Worm (Caenorhabditis elegans) whole organism, mixed stage, embryonic: Measurements from ENCODE around the gene nhr-286.
"Not testable (repeated sequence)": the region's sequence is repeated elsewhere in the genome, so short reads cannot be mapped to it uniquely, and the experiment has no call there.

Source experiments
- M03D4.4 ChIP-seq: sonication (generic microtip); optimal IDR thresholded peaks from 2 replicates; lab custom pipeline; 2017; ENCODE audit warnings: mild to moderate bottlenecking, missing genetic modification characterization, missing compliant biosample characterization
- bed-3 ChIP-seq: fragments of 200-800 bp; sonication (Bioruptor generic); optimal IDR thresholded peaks from 3 replicates; lab custom pipeline; 2018; ENCODE audit warnings: mild to moderate bottlenecking, missing genetic modification characterization, moderate library complexity, missing compliant biosample characterization
- blmp-1 ChIP-seq: fragments of 150-350 bp; optimal IDR thresholded peaks from 2 replicates; lab custom pipeline; 2014; ENCODE audit warnings: missing biosample characterization, missing genetic modification characterization
- ceh-39 ChIP-seq: fragments of 150-350 bp; optimal IDR thresholded peaks from 2 replicates; lab custom pipeline; 2014; ENCODE audit warnings: missing biosample characterization, missing genetic modification characterization
- ceh-43 ChIP-seq: fragments of 200-800 bp; sonication (Bioruptor generic); optimal IDR thresholded peaks from 2 replicates; lab custom pipeline; 2018; ENCODE audit warnings: mild to moderate bottlenecking, missing genetic modification characterization, moderate library complexity, missing compliant biosample characterization
- ceh-83 ChIP-seq: fragments of 200-800 bp; sonication (Bioruptor generic); optimal IDR thresholded peaks from 2 replicates; lab custom pipeline; 2018; ENCODE audit warnings: mild to moderate bottlenecking, missing genetic modification characterization, missing compliant biosample characterization
- ces-1 ChIP-seq: fragments of 150-350 bp; optimal IDR thresholded peaks from 2 replicates; lab custom pipeline; 2014; ENCODE audit warnings: missing biosample characterization, missing genetic modification reagents, missing genetic modification characterization
- cnd-1 ChIP-seq: fragments of 200-800 bp; sonication (Bioruptor generic); optimal IDR thresholded peaks from 2 replicates; lab custom pipeline; 2018; ENCODE audit warnings: mild to moderate bottlenecking, missing genetic modification characterization, missing compliant biosample characterization
- drap-1 ChIP-seq: fragments of 200-800 bp; sonication (Bioruptor generic); optimal IDR thresholded peaks from 3 replicates; lab custom pipeline; 2018; ENCODE audit warnings: mild to moderate bottlenecking, missing genetic modification characterization, missing compliant biosample characterization
- elt-1 ChIP-seq: sonication (generic microtip); optimal IDR thresholded peaks from 2 replicates; lab custom pipeline; 2017; ENCODE audit warnings: missing genetic modification characterization, mild to moderate bottlenecking, missing compliant biosample characterization, antibody characterized with exemption, moderate library complexity, borderline replicate concordance; ENCODE audit not compliant: insufficient read depth
- elt-3 ChIP-seq: fragments of 150-350 bp; optimal IDR thresholded peaks from 2 replicates; lab custom pipeline; 2014; ENCODE audit warnings: missing biosample characterization, missing genetic modification characterization
- flh-1 ChIP-seq: fragments of 200-800 bp; sonication (Bioruptor generic); optimal IDR thresholded peaks from 2 replicates; lab custom pipeline; 2018; ENCODE audit warnings: mild to moderate bottlenecking, missing genetic modification characterization, moderate library complexity, missing compliant biosample characterization
- ham-2 ChIP-seq: fragments of 200-800 bp; sonication (Bioruptor generic); optimal IDR thresholded peaks from 2 replicates; lab custom pipeline; 2018; ENCODE audit warnings: mild to moderate bottlenecking, missing genetic modification characterization, missing compliant biosample characterization
- hlh-1 ChIP-seq: fragments of 150-350 bp; optimal IDR thresholded peaks from 2 replicates; lab custom pipeline; 2014; ENCODE audit warnings: missing biosample characterization, missing genetic modification reagents, missing genetic modification characterization
- lin-13 ChIP-seq: fragments of 150-350 bp; optimal IDR thresholded peaks from 2 replicates; lab custom pipeline; 2014; ENCODE audit warnings: missing biosample characterization, missing genetic modification characterization
- lin-32 ChIP-seq: fragments of 200-800 bp; sonication (Bioruptor generic); optimal IDR thresholded peaks from 2 replicates; lab custom pipeline; 2018; ENCODE audit warnings: mild to moderate bottlenecking, missing genetic modification characterization, missing compliant biosample characterization
- lsy-2 ChIP-seq: fragments of 150-350 bp; optimal IDR thresholded peaks from 2 replicates; lab custom pipeline; 2014; ENCODE audit warnings: missing biosample characterization, missing genetic modification characterization
- mab-5 ChIP-seq: fragments of 150-350 bp; optimal IDR thresholded peaks from 2 replicates; lab custom pipeline; 2014; ENCODE audit warnings: missing biosample characterization, missing genetic modification characterization
- mep-1 ChIP-seq: fragments of 150-350 bp; optimal IDR thresholded peaks from 2 replicates; lab custom pipeline; 2017; ENCODE audit warnings: missing biosample characterization, missing genetic modification reagents, missing genetic modification characterization, inconsistent platforms
- mls-2 ChIP-seq: sonication (generic microtip); optimal IDR thresholded peaks from 2 replicates; lab custom pipeline; 2016; ENCODE audit warnings: mild to moderate bottlenecking, missing genetic modification characterization, moderate library complexity, missing compliant biosample characterization
- nhr-12 ChIP-seq: fragments of 150-350 bp; optimal IDR thresholded peaks from 2 replicates; lab custom pipeline; 2014; ENCODE audit warnings: missing biosample characterization, missing genetic modification characterization
- nhr-2 ChIP-seq: fragments of 150-350 bp; optimal IDR thresholded peaks from 2 replicates; lab custom pipeline; 2014; ENCODE audit warnings: missing biosample characterization, missing genetic modification characterization
- nhr-237 ChIP-seq: fragments of 150-350 bp; optimal IDR thresholded peaks from 2 replicates; lab custom pipeline; 2014; ENCODE audit warnings: missing biosample characterization, missing genetic modification characterization
- nhr-28 ChIP-seq: fragments of 150-350 bp; optimal IDR thresholded peaks from 2 replicates; lab custom pipeline; 2014; ENCODE audit warnings: missing biosample characterization, missing genetic modification characterization
- nhr-76 ChIP-seq: sonication (generic microtip); optimal IDR thresholded peaks from 2 replicates; lab custom pipeline; 2017; ENCODE audit warnings: missing biosample characterization, missing genetic modification characterization
- pha-4 ChIP-seq: fragments of 150-350 bp; optimal IDR thresholded peaks from 2 replicates; lab custom pipeline; 2018; ENCODE audit warnings: missing biosample characterization, missing genetic modification reagents, missing genetic modification characterization
- sem-2 ChIP-seq: fragments of 200-800 bp; sonication (Bioruptor generic); optimal IDR thresholded peaks from 2 replicates; lab custom pipeline; 2018; ENCODE audit warnings: mild to moderate bottlenecking, missing genetic modification characterization, missing compliant biosample characterization
- snpc-4 ChIP-seq: fragments of 150-350 bp; optimal IDR thresholded peaks from 2 replicates; lab custom pipeline; 2014; ENCODE audit warnings: missing biosample characterization, missing genetic modification characterization
- tbx-8 ChIP-seq: fragments of 200-800 bp; sonication (Bioruptor generic); optimal IDR thresholded peaks from 2 replicates; lab custom pipeline; 2018; ENCODE audit warnings: mild to moderate bottlenecking, missing genetic modification characterization, moderate library complexity, missing compliant biosample characterization
- unc-120 ChIP-seq: sonication (generic microtip); optimal IDR thresholded peaks from 2 replicates; lab custom pipeline; 2017; ENCODE audit warnings: missing genetic modification characterization, missing compliant biosample characterization; ENCODE audit not compliant: poor library complexity, severe bottlenecking
- unc-39 ChIP-seq: fragments of 150-350 bp; optimal IDR thresholded peaks from 2 replicates; lab custom pipeline; 2014; ENCODE audit warnings: missing biosample characterization, missing genetic modification characterization
- unc-62 ChIP-seq: fragments of 150-350 bp; optimal IDR thresholded peaks from 2 replicates; lab custom pipeline; 2014; ENCODE audit warnings: missing biosample characterization, missing genetic modification reagents, missing genetic modification characterization
- zip-8 ChIP-seq: fragments of 150-350 bp; optimal IDR thresholded peaks from 2 replicates; lab custom pipeline; 2014; ENCODE audit warnings: missing biosample characterization, missing genetic modification characterization
- ztf-11 ChIP-seq: fragments of 150-350 bp; optimal IDR thresholded peaks from 2 replicates; lab custom pipeline; 2014; ENCODE audit warnings: missing biosample characterization, missing genetic modification characterization

The nhr-286 gene

DNA sequence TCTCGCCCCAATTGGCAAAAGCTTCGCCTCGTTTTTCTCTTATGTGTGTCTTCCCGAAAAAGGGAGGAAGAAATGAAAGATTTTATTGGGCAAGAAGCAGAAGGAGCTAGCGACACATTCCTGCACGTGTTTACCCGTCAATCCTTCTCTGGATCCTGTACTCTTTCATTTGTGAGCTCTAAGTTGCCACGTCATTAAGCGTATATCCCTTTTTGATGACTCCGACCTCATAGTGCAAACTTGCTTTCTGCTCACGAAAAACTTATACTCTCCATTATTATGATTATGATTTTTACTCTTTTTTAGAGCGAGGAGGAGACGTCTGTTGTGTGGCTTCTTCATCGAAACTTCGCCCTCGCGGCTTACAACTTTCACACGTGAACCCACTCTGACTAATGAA lies 19.1 kb downstream of the nhr-286 start, which contains the start of gene F27B10.1:
F27B10.1 (plus strand) TSS at position 301 of the 400 bp plus-strand sequence.
- TF ChIP-seq mls-2 (tag; lab: Kevin White, UChicago) = no peak
- no peak for TF ChIP-seq unc-39 (tag; lab: Kevin White, UChicago)
- no peak for TF ChIP-seq flh-1
- no peak for TF ChIP-seq mab-5 (tag; lab: Kevin White, UChicago)
- TF ChIP-seq unc-62 = no peak
- TF ChIP-seq nhr-76 = no peak

DNA sequence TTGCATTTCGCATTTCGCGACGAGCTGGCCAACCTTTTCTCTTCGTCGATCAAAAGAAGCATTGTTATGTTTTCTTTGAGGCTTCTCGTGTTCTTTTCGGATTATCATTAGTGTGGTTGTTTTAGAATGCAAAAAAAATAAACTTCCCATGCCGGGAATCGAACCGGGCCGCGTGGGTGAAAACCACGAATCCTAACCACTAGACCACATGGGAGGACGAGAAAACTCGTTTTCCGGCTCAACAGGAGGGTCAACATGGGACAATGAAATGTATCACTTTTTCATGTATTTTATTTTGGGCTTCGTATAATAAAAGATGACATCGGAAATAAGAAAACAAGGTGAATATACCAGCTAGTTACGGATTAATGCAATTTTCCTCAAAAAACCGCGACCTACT lies 21.8 kb downstream of the nhr-286 start:
- TF ChIP-seq mep-1 (tag; lab: Kevin White, UChicago) (no peak), lin-13 (tag; lab: Kevin White, UChicago) (no peak), elt-1 (no peak), mls-2 (tag; lab: Kevin White, UChicago) (no peak), nhr-2 (tag; lab: Kevin White, UChicago) (no peak), M03D4.4 (no peak), blmp-1 (tag; lab: Kevin White, UChicago) (no peak), tbx-8 (GFP tag; lab: Kevin White, UChicago) (no peak), nhr-237 (no peak), ces-1 (no peak), nhr-76 (no peak), sem-2 (no peak), drap-1 (GFP tag; lab: Kevin White, UChicago) (no peak)

DNA sequence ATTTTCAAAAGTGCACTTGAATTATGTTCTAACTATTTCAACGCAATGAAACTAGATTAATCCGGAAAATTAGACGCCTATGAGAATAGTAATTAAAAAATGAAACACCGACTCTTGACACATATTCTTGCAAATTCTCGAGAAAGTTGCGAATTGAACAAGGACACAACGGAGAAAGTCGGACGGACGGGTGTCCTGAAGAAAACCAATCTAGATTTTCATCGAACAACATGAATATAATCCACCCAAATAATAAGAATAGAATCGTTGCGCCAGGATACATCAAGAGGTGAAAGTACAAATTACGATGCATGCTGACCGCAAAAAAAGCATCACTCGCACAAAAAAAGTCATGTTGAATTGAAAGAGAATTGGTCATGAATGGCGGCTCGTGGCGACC lies 22.5 kb downstream of the nhr-286 start:
- TF ChIP-seq zip-8 (tag; lab: Kevin White, UChicago) (no peak), cnd-1 (no peak), unc-120 (no peak), nhr-2 (tag; lab: Kevin White, UChicago) (no peak), mep-1 (tag; lab: Kevin White, UChicago) (no peak), lsy-2 (tag; lab: Kevin White, UChicago) (no peak), lin-32 (GFP tag; lab: Kevin White, UChicago) (no peak), mab-5 (tag; lab: Kevin White, UChicago) (no peak), ham-2 (GFP tag; lab: Kevin White, UChicago) (no peak)

DNA sequence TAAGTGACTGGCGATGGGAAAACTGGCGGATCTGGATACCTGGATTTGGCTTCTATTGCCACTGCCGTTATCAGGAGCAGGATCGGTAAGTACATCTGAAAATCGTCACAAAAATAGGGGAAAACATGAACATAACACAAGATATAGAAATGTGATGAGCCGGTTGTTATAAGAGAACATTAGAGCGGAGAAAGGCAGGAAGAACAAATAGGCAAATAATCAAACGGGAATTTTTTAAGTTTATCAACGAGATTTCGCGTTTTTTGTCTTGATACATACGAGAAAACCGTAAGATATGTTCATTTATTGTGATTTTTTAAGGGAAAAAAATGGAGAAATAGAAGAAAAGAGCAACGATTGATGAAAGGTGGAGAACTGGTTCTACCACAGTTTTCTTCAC lies 26.2 kb downstream of the nhr-286 start, which contains the start of gene Y57E12AR.1:
Y57E12AR.1 (minus strand) TSS at position 101 of the 400 bp plus-strand sequence.
- TF ChIP-seq unc-120 (no peak), snpc-4 (tag; lab: Kevin White, UChicago) (no peak), lsy-2 (tag; lab: Kevin White, UChicago) (no peak), ztf-11 (tag; lab: Kevin White, UChicago) (no peak), mls-2 (tag; lab: Kevin White, UChicago) (no peak), elt-1 (no peak), unc-39 (tag; lab: Kevin White, UChicago) (no peak), mab-5 (tag; lab: Kevin White, UChicago) (no peak), ceh-43 (no peak)

DNA sequence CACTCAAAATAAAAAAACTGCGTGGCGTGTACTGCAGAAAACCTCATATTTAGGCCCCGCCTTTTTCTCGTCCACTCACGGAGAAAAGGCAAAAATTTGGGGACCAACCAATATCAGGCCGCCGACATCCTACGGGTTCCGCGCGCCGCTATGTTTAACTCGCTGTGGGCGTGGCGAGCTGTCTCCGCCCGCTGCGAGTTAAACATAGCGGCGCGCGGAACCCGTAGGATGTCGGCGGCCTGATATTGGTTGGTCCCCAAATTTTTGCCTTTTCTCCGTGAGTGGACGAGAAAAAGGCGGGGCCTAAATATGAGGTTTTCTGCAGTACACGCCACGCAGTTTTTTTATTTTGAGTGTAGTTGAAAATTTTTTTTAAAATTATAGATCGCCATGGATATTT lies 28.6 kb downstream of the nhr-286 start, which contains the start of gene tmem-258:
tmem-258 (plus strand) TSS at position 385 of the 400 bp plus-strand sequence.
- not testable (repeated sequence) for TF ChIP-seq elt-1; M03D4.4; mls-2 (tag; lab: Kevin White, UChicago)
- TF ChIP-seq, all 35 proteins: peak for 0; not testable (repeated sequence) for 35

DNA sequence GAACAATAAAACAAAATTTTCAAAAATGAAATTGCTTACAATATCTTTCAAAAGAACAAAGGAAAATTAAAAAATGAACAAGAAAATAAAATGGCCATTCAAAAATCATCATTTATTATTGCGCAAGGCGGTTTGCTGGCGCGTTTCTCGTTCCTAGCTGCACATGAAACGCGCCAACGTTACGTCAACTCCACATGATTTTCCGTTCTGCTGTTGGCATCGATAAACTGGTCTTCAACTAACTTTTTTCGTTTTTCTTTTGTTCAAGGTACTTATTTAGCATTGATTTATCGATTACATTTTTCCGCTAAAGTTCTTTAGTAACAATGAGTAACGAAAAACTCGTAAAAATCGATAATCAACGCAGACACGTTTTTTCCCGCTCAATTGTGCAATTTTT lies 31.0 kb downstream of the nhr-286 start, which contains the start of the genes Y57E12AL.6 and Y57E12AL.1:
Y57E12AL.6 (minus strand) TSS at position 75 of the 400 bp plus-strand sequence.
Y57E12AL.1 (plus strand) TSS at position 135 of the 400 bp plus-strand sequence.
- no peak for TF ChIP-seq nhr-12 (tag; lab: Kevin White, UChicago)
- no peak for TF ChIP-seq nhr-76
- TF ChIP-seq mls-2 (tag; lab: Kevin White, UChicago) = peak; percentile 72
- TF ChIP-seq tbx-8 (GFP tag; lab: Kevin White, UChicago) = no peak
- TF ChIP-seq ces-1 = peak; percentile 37
- peak; percentile 55 for TF ChIP-seq unc-120
- TF ChIP-seq ham-2 (GFP tag; lab: Kevin White, UChicago) = peak; percentile 14
- no peak for TF ChIP-seq ceh-83 (GFP tag; lab: Kevin White, UChicago)
- TF ChIP-seq mep-1 (tag; lab: Kevin White, UChicago) = peak; percentile 71
- no peak for TF ChIP-seq mab-5 (tag; lab: Kevin White, UChicago)
- TF ChIP-seq bed-3 (GFP tag; lab: Kevin White, UChicago) = peak; percentile 39
- TF ChIP-seq lsy-2 (tag; lab: Kevin White, UChicago) = peak; percentile 73
- no peak for TF ChIP-seq flh-1
- TF ChIP-seq lin-13 (tag; lab: Kevin White, UChicago) = peak; percentile 80
- TF ChIP-seq hlh-1 = peak; percentile 35
- no peak for TF ChIP-seq blmp-1 (tag; lab: Kevin White, UChicago)
- no peak for TF ChIP-seq elt-1
- peak; percentile 12 for TF ChIP-seq lin-32 (GFP tag; lab: Kevin White, UChicago)
- no peak for TF ChIP-seq nhr-28
- peak; percentile 67 for TF ChIP-seq nhr-237
- peak; percentile 56 for TF ChIP-seq ceh-39 (tag; lab: Kevin White, UChicago)
- peak; percentile 23 for TF ChIP-seq pha-4
- TF ChIP-seq sem-2 = peak; percentile 11
- TF ChIP-seq ztf-11 (tag; lab: Kevin White, UChicago) = no peak
- TF ChIP-seq M03D4.4 = peak; percentile 78
- peak; percentile 68 for TF ChIP-seq ceh-43
- no peak for TF ChIP-seq snpc-4 (tag; lab: Kevin White, UChicago)
- TF ChIP-seq unc-62 = peak; percentile 10
- peak; percentile 71 for TF ChIP-seq zip-8 (tag; lab: Kevin White, UChicago)
- peak; percentile 1 for TF ChIP-seq drap-1 (GFP tag; lab: Kevin White, UChicago)
- TF ChIP-seq unc-39 (tag; lab: Kevin White, UChicago) = no peak
- TF ChIP-seq nhr-2 (tag; lab: Kevin White, UChicago) = no peak
- no peak for TF ChIP-seq elt-3
- peak; percentile 53 for TF ChIP-seq cnd-1
